In genomic region chrX:18675272-18675671, dm6 we compare ENCODE assay signal across 4 fruit fly cellular contexts.
TF ChIP-seq lines count a peak whose summit lies in the region.

No protein-coding gene starts in this region.

- TF ChIP-seq CTCF in whole organism, embryonic (GFP tag; optimal IDR thresholded peaks at IDR 0.05; lab: Kevin White, UChicago): no peak

TF ChIP-seq in whole organism, 6 proteins besides CTCF, POLR2A, EP300 and RAD21:
- TF ChIP-seq EcR (GFP tag; optimal IDR thresholded peaks at IDR 0.05; lab: Kevin White, UChicago) (peak; percentile 84 to 94), pan (optimal IDR thresholded peaks at IDR 0.05; lab: Kevin White, UChicago) (no peak), CG8478 (optimal IDR thresholded peaks at IDR 0.05; lab: Kevin White, UChicago) (no peak), psq (optimal IDR thresholded peaks at IDR 0.05; lab: Kevin White, UChicago) (no peak), usp (GFP tag; optimal IDR thresholded peaks at IDR 0.05; lab: Kevin White, UChicago) (no peak), Dll (optimal IDR thresholded peaks at IDR 0.05; lab: Kevin White, UChicago) (no peak)

TF ChIP-seq in whole organism, embryonic, 481 proteins besides CTCF, POLR2A, EP300 and RAD21:
- TF ChIP-seq toy (GFP tag; IDR thresholded peaks at IDR 0.05; lab: Robert Waterston, UW): no peak
- TF ChIP-seq CG5180 (GFP tag; optimal IDR thresholded peaks at IDR 0.05; lab: Kevin White, UChicago): peak; percentile 26
- peak; percentile 12 for TF ChIP-seq kni (GFP tag; optimal IDR thresholded peaks at IDR 0.05; lab: Kevin White, UChicago)
- TF ChIP-seq Taf1 (GFP tag; IDR thresholded peaks at IDR 0.05; lab: Robert Waterston, UW): no peak
- peak; percentile 55 for TF ChIP-seq cg (GFP tag; optimal IDR thresholded peaks at IDR 0.05; lab: Kevin White, UChicago)
- no peak for TF ChIP-seq CG2875 (GFP tag; optimal IDR thresholded peaks at IDR 0.05; lab: Kevin White, UChicago)
- TF ChIP-seq sna (GFP tag; IDR thresholded peaks at IDR 0.05; lab: Robert Waterston, UW; ENCODE audit: partially characterized antibody): no peak
- peak; percentile 56 for TF ChIP-seq crol (GFP tag; IDR thresholded peaks at IDR 0.05; lab: Robert Waterston, UW)
- no peak for TF ChIP-seq CG7839 (tag; optimal IDR thresholded peaks at IDR 0.05; lab: Kevin White, UChicago)
- TF ChIP-seq BtbVII (GFP tag; optimal IDR thresholded peaks at IDR 0.05; lab: Kevin White, UChicago): no peak
- TF ChIP-seq CG4282 (GFP tag; optimal IDR thresholded peaks at IDR 0.05; lab: Kevin White, UChicago): no peak
- peak; percentile 99 for TF ChIP-seq Blimp-1 (GFP tag; optimal IDR thresholded peaks at IDR 0.05; lab: Kevin White, UChicago)
- no peak for TF ChIP-seq Spps (tag; optimal IDR thresholded peaks at IDR 0.05; lab: Kevin White, UChicago)
- no peak for TF ChIP-seq onecut (GFP tag; IDR thresholded peaks at IDR 0.05; lab: Robert Waterston, UW)

TF ChIP-seq in whole organism, prepupa, 60 proteins besides CTCF, POLR2A, EP300 and RAD21:
- TF ChIP-seq CG1621 (tag; optimal IDR thresholded peaks at IDR 0.05; lab: Kevin White, UChicago): peak; percentile 34
- TF ChIP-seq ss (GFP tag; optimal IDR thresholded peaks at IDR 0.05; lab: Kevin White, UChicago): peak in 1 of 2 experiments; percentile 89
- no peak for TF ChIP-seq Hr4 (GFP tag; optimal IDR thresholded peaks at IDR 0.05; lab: Kevin White, UChicago)
- TF ChIP-seq CG34406 (GFP tag; optimal IDR thresholded peaks at IDR 0.05; lab: Kevin White, UChicago): no peak
- TF ChIP-seq CG6854 (GFP tag; optimal IDR thresholded peaks at IDR 0.05; lab: Kevin White, UChicago): peak; percentile 80
- TF ChIP-seq Blimp-1 (GFP tag; optimal IDR thresholded peaks at IDR 0.05; lab: Kevin White, UChicago): peak; percentile 97

TF ChIP-seq in whole organism, pupa, 21 proteins besides CTCF, POLR2A, EP300 and RAD21:
- TF ChIP-seq CG34367 (tag; optimal IDR thresholded peaks at IDR 0.05; lab: Kevin White, UChicago): no peak
- TF ChIP-seq CG10348 (GFP tag; IDR thresholded peaks at IDR 0.05; lab: Robert Waterston, UW): no peak
- TF ChIP-seq Ets98B (GFP tag; IDR thresholded peaks at IDR 0.05; lab: Robert Waterston, UW): no peak
- no peak for TF ChIP-seq Pif1B (GFP tag; optimal IDR thresholded peaks at IDR 0.05; lab: Kevin White, UChicago)
- peak; percentile 92 for TF ChIP-seq EcR (GFP tag; optimal IDR thresholded peaks at IDR 0.05; lab: Kevin White, UChicago)
- TF ChIP-seq CG4496 (GFP tag; IDR thresholded peaks at IDR 0.05; lab: Robert Waterston, UW): peak; percentile 59; the same call in 1 of the 3 replicates
- no peak for TF ChIP-seq CG15710 (tag; optimal IDR thresholded peaks at IDR 0.05; lab: Kevin White, UChicago)
- peak; percentile 70 for TF ChIP-seq CG13204 (GFP tag; optimal IDR thresholded peaks at IDR 0.05; lab: Kevin White, UChicago)
- TF ChIP-seq CG12605 (GFP tag; IDR thresholded peaks at IDR 0.05; lab: Robert Waterston, UW): no peak
- no peak for TF ChIP-seq Pif1A (GFP tag; optimal IDR thresholded peaks at IDR 0.05; lab: Kevin White, UChicago)
- no peak for TF ChIP-seq fd96Ca (GFP tag; IDR thresholded peaks at IDR 0.05; lab: Robert Waterston, UW)
- TF ChIP-seq gl (tag; optimal IDR thresholded peaks at IDR 0.05; lab: Kevin White, UChicago): no peak
TF ChIP-seq in whole organism, pupa: peak in this region for 3.
